Fruit fly (Drosophila melanogaster) whole organism, embryonic: ENCODE results near the gene CG9114.

Experiments
- ATbp ChIP-seq: fragments of 200-800 bp; sonication (Bioruptor generic); optimal IDR thresholded peaks from 2 replicates; lab custom pipeline; 2017; ENCODE audit warnings: missing biosample characterization, mild to moderate bottlenecking, missing genetic modification characterization, missing genetic modification reagents
- Abd-B ChIP-seq: fragments of 200-800 bp; sonication (Bioruptor generic); optimal IDR thresholded peaks from 2 replicates; lab custom pipeline; 2018; ENCODE audit warnings: missing biosample characterization, mild to moderate bottlenecking, missing genetic modification characterization, moderate library complexity
- Ada2b ChIP-seq: fragments of 200-800 bp; sonication (Bioruptor generic); IDR thresholded peaks from 2 replicates; pipeline ENCODE4 v1.3.6; 2022; ENCODE audit warnings: missing biosample characterization, missing genetic modification characterization
- Bgb ChIP-seq: fragments of 200-800 bp; sonication (Bioruptor generic); IDR thresholded peaks from 2 replicates; pipeline ENCODE4 v1.3.6; 2022; ENCODE audit warnings: missing biosample characterization, missing genetic modification characterization; ENCODE audit not compliant: partially characterized antibody
- CG10147 ChIP-seq: fragments of 200-800 bp; sonication (Bioruptor generic); optimal IDR thresholded peaks from 2 replicates; lab custom pipeline; 2019; ENCODE audit warnings: missing biosample characterization, mild to moderate bottlenecking, missing genetic modification characterization, moderate library complexity
- CG10654 ChIP-seq: fragments of 200-800 bp; sonication (Bioruptor generic); optimal IDR thresholded peaks from 2 replicates; lab custom pipeline; 2016; ENCODE audit warnings: missing biosample characterization, missing genetic modification characterization
- CG10959 ChIP-seq: fragments of 200-800 bp; sonication (Bioruptor generic); IDR thresholded peaks from 2 replicates; pipeline ENCODE4 v1.3.6; 2022; ENCODE audit warnings: missing biosample characterization, missing genetic modification characterization
- CG11093 ChIP-seq: fragments of 200-800 bp; sonication (Bioruptor generic); IDR thresholded peaks from 3 replicates; pipeline ENCODE4 v1.3.6; 2022; ENCODE audit warnings: missing biosample characterization, missing genetic modification characterization
- CG11723 ChIP-seq: fragments of 200-800 bp; sonication (Bioruptor generic); optimal IDR thresholded peaks from 2 replicates; lab custom pipeline; 2017; ENCODE audit warnings: missing biosample characterization, mild to moderate bottlenecking, missing genetic modification characterization
- CG12071 ChIP-seq: fragments of 200-800 bp; sonication (Bioruptor generic); optimal IDR thresholded peaks from 3 replicates; lab custom pipeline; 2018; ENCODE audit warnings: missing biosample characterization, mild to moderate bottlenecking, missing genetic modification characterization
- CG12769 ChIP-seq: fragments of 200-800 bp; sonication (Bioruptor generic); optimal IDR thresholded peaks from 2 replicates; lab custom pipeline; 2019; ENCODE audit warnings: missing biosample characterization, mild to moderate bottlenecking, missing genetic modification characterization, moderate library complexity
- CG13424 ChIP-seq: fragments of 200-800 bp; sonication (Bioruptor generic); optimal IDR thresholded peaks from 2 replicates; lab custom pipeline; 2019; ENCODE audit warnings: missing biosample characterization, mild to moderate bottlenecking, missing genetic modification characterization, moderate library complexity
- CG15011 ChIP-seq: fragments of 200-800 bp; sonication (Bioruptor generic); optimal IDR thresholded peaks from 3 replicates; lab custom pipeline; 2018; ENCODE audit warnings: missing biosample characterization, mild to moderate bottlenecking, missing genetic modification characterization
- CG15073 ChIP-seq: fragments of 200-800 bp; sonication (Bioruptor generic); optimal IDR thresholded peaks from 2 replicates; lab custom pipeline; 2016; ENCODE audit warnings: missing biosample characterization, missing genetic modification characterization
- CG15269 ChIP-seq: fragments of 200-800 bp; sonication (Bioruptor generic); optimal IDR thresholded peaks from 2 replicates; lab custom pipeline; 2018; ENCODE audit warnings: missing biosample characterization, mild to moderate bottlenecking, missing genetic modification characterization, moderate library complexity
- CG17385 ChIP-seq: fragments of 200-800 bp; sonication (Bioruptor generic); optimal IDR thresholded peaks from 3 replicates; lab custom pipeline; 2018; ENCODE audit warnings: missing biosample characterization, mild to moderate bottlenecking, missing genetic modification characterization
- CG2875 ChIP-seq: fragments of 200-800 bp; sonication (Bioruptor generic); optimal IDR thresholded peaks from 2 replicates; lab custom pipeline; 2017; ENCODE audit warnings: missing biosample characterization, mild to moderate bottlenecking, missing genetic modification characterization, missing genetic modification reagents
- CG30431 ChIP-seq: fragments of 200-800 bp; sonication (Bioruptor generic); optimal IDR thresholded peaks from 2 replicates; lab custom pipeline; 2017; ENCODE audit warnings: missing biosample characterization, missing genetic modification characterization
- CG4282 ChIP-seq: fragments of 200-800 bp; sonication (Bioruptor generic); optimal IDR thresholded peaks from 2 replicates; lab custom pipeline; 2016; ENCODE audit warnings: missing biosample characterization, missing genetic modification characterization
- CG5953 ChIP-seq: fragments of 200-800 bp; sonication (Bioruptor generic); IDR thresholded peaks from 2 replicates; pipeline ENCODE4 v1.3.6; 2022; ENCODE audit warnings: missing biosample characterization, missing genetic modification characterization
- CG6683 ChIP-seq: fragments of 200-800 bp; sonication (Bioruptor generic); optimal IDR thresholded peaks from 2 replicates; lab custom pipeline; 2017; ENCODE audit warnings: missing biosample characterization, mild to moderate bottlenecking, missing genetic modification characterization, missing genetic modification reagents
- CG6765 ChIP-seq: fragments of 200-800 bp; sonication (Bioruptor generic); optimal IDR thresholded peaks from 3 replicates; lab custom pipeline; 2017; ENCODE audit warnings: missing biosample characterization, mild to moderate bottlenecking, missing genetic modification characterization
- CG7556 ChIP-seq: fragments of 200-800 bp; sonication (Bioruptor generic); optimal IDR thresholded peaks from 2 replicates; lab custom pipeline; 2017; ENCODE audit warnings: missing biosample characterization, mild to moderate bottlenecking, missing genetic modification characterization
- CG9817 ChIP-seq: fragments of 200-800 bp; sonication (Bioruptor generic); optimal IDR thresholded peaks from 2 replicates; lab custom pipeline; 2018; ENCODE audit warnings: missing biosample characterization, mild to moderate bottlenecking, missing genetic modification characterization, moderate library complexity
- CG9932 ChIP-seq: fragments of 200-800 bp; sonication (Bioruptor generic); IDR thresholded peaks from 2 replicates; pipeline ENCODE4 v1.3.6; 2022; ENCODE audit warnings: missing biosample characterization, missing genetic modification characterization
- HLH4C ChIP-seq: fragments of 200-800 bp; sonication (Bioruptor generic); IDR thresholded peaks from 3 replicates; pipeline ENCODE4 v1.3.6; 2022; ENCODE audit warnings: missing biosample characterization, missing genetic modification characterization; ENCODE audit not compliant: partially characterized antibody
- Jarid2 ChIP-seq: fragments of 200-800 bp; sonication (Bioruptor generic); optimal IDR thresholded peaks from 3 replicates; lab custom pipeline; 2017; ENCODE audit warnings: mild to moderate bottlenecking, missing biosample characterization, missing genetic modification reagents, missing genetic modification characterization
- Lpt ChIP-seq: fragments of >200 bp; optimal IDR thresholded peaks from 2 replicates; lab custom pipeline; 2018; ENCODE audit warnings: missing biosample characterization, missing genetic modification characterization
- Nf-YA ChIP-seq: fragments of 200-800 bp; sonication (Bioruptor generic); IDR thresholded peaks from 2 replicates; pipeline ENCODE4 v1.3.6; 2022; ENCODE audit warnings: missing biosample characterization, missing genetic modification characterization
- Nf-YC ChIP-seq: fragments of 200-800 bp; optimal IDR thresholded peaks from 3 replicates; lab custom pipeline; 2019; ENCODE audit warnings: missing biosample characterization, mild to moderate bottlenecking, missing genetic modification characterization, moderate library complexity
- Ravus ChIP-seq: fragments of 200-800 bp; sonication (Bioruptor generic); IDR thresholded peaks from 2 replicates; pipeline ENCODE4 v1.3.6; 2022; ENCODE audit warnings: missing biosample characterization, missing genetic modification characterization
- Sox100B ChIP-seq: fragments of 200-800 bp; sonication (Bioruptor generic); optimal IDR thresholded peaks from 3 replicates; lab custom pipeline; 2018; ENCODE audit warnings: missing biosample characterization, mild to moderate bottlenecking, missing genetic modification characterization
- cas ChIP-seq: fragments of 200-800 bp; sonication (Bioruptor generic); IDR thresholded peaks from 2 replicates; pipeline ENCODE4 v1.3.6; 2022; ENCODE audit warnings: missing biosample characterization, missing genetic modification characterization
- chinmo ChIP-seq: fragments of 200-800 bp; sonication (Bioruptor generic); IDR thresholded peaks from 4 replicates; pipeline ENCODE4 v1.3.6; 2022; ENCODE audit warnings: missing biosample characterization, missing genetic modification characterization; ENCODE audit not compliant: partially characterized antibody
- cwo ChIP-seq: fragments of 200-800 bp; sonication (Bioruptor generic); optimal IDR thresholded peaks from 3 replicates; lab custom pipeline; 2017; ENCODE audit warnings: missing biosample characterization, missing genetic modification characterization, mild to moderate bottlenecking, moderate library complexity, missing genetic modification reagents
- dmrt11E ChIP-seq: fragments of 200-800 bp; sonication (Bioruptor generic); optimal IDR thresholded peaks from 3 replicates; lab custom pipeline; 2018; ENCODE audit warnings: missing biosample characterization, mild to moderate bottlenecking, missing genetic modification characterization, moderate library complexity
- fd64A ChIP-seq: fragments of 200-800 bp; sonication (Bioruptor generic); optimal IDR thresholded peaks from 3 replicates; lab custom pipeline; 2018; ENCODE audit warnings: missing biosample characterization, mild to moderate bottlenecking, missing genetic modification characterization
- gfzf ChIP-seq: fragments of 200-800 bp; sonication (Bioruptor generic); optimal IDR thresholded peaks from 2 replicates; lab custom pipeline; 2016; ENCODE audit warnings: missing biosample characterization, mild to moderate bottlenecking, missing genetic modification characterization, moderate library complexity
- kni ChIP-seq: fragments of 200-800 bp; sonication (Bioruptor generic); optimal IDR thresholded peaks from 3 replicates; lab custom pipeline; 2017; ENCODE audit warnings: mild to moderate bottlenecking, missing biosample characterization, missing genetic modification reagents, missing genetic modification characterization
- oc ChIP-seq: fragments of 200-800 bp; sonication (Bioruptor generic); optimal IDR thresholded peaks from 2 replicates; lab custom pipeline; 2018; ENCODE audit warnings: missing biosample characterization, mild to moderate bottlenecking, missing genetic modification characterization, moderate library complexity
- peb ChIP-seq: fragments of 200-800 bp; sonication (Bioruptor generic); IDR thresholded peaks from 2 replicates; pipeline ENCODE4 v1.3.6; 2022; ENCODE audit warnings: missing biosample characterization, missing genetic modification characterization
- prd ChIP-seq, 3 experiments: fragments of >200 bp in 2 of 3; fragments of 200-800 bp in 1 of 3; sonication (Bioruptor generic) in 1 of 3; optimal IDR thresholded peaks in 2 of 3; IDR thresholded peaks in 1 of 3; 2 replicates in 2 of 3; 3 replicates in 1 of 3; pipeline versions ENCODE4 v1.3.6 to Lab custom; 2017 to 2022; ENCODE audit warnings: missing biosample characterization in 1 of 3, missing genetic modification characterization in 1 of 3
- psq ChIP-seq: fragments of 200-800 bp; sonication (Bioruptor generic); optimal IDR thresholded peaks from 2 replicates; lab custom pipeline; 2017; ENCODE audit warnings: missing biosample characterization, missing genetic modification characterization
- pum ChIP-seq: fragments of 200-800 bp; sonication (Bioruptor generic); optimal IDR thresholded peaks from 2 replicates; lab custom pipeline; 2016; ENCODE audit warnings: missing biosample characterization, missing genetic modification characterization
- seq ChIP-seq: fragments of 200-800 bp; sonication (Bioruptor generic); IDR thresholded peaks from 2 replicates; pipeline ENCODE4 v1.3.6; 2022; ENCODE audit warnings: missing biosample characterization, missing genetic modification characterization
- sisA ChIP-seq: fragments of 200-800 bp; sonication (Bioruptor generic); IDR thresholded peaks from 2 replicates; pipeline ENCODE4 v1.3.6; 2022; ENCODE audit warnings: missing biosample characterization, missing genetic modification characterization
- sug ChIP-seq: fragments of 200-800 bp; optimal IDR thresholded peaks from 2 replicates; lab custom pipeline; 2019; ENCODE audit warnings: missing biosample characterization, mild to moderate bottlenecking, missing genetic modification characterization, moderate library complexity
- z ChIP-seq: fragments of 200-800 bp; sonication (Bioruptor generic); IDR thresholded peaks from 3 replicates; pipeline ENCODE4 v1.3.6; 2022; ENCODE audit warnings: missing biosample characterization, missing genetic modification characterization
- zf30C ChIP-seq: fragments of 200-800 bp; sonication (Bioruptor generic); optimal IDR thresholded peaks from 3 replicates; lab custom pipeline; 2018; ENCODE audit warnings: missing biosample characterization, mild to moderate bottlenecking, missing genetic modification characterization

Gene CG9114

dm6 chrX:15312074-15312881 lies 20.7 kb downstream of the CG9114 start (continued):
- TF ChIP-seq CG30431 (GFP tag; lab: Kevin White, UChicago) (no peak), CG9817 (tag; lab: Kevin White, UChicago) (peak; percentile 12), CG13424 (tag; lab: Kevin White, UChicago) (peak; percentile 31), gfzf (GFP tag; lab: Kevin White, UChicago) (no peak), ATbp (peak; percentile 14), CG10654 (GFP tag; lab: Kevin White, UChicago) (peak; percentile 7), Abd-B (GFP tag; lab: Kevin White, UChicago) (peak; percentile 18), sug (tag; lab: Kevin White, UChicago) (no peak), Jarid2 (GFP tag; lab: Kevin White, UChicago) (no peak), CG12769 (tag; lab: Kevin White, UChicago) (no peak), CG9932 (GFP tag; lab: Robert Waterston, UW) (no peak), CG7556 (peak; percentile 58), CG17385 (GFP tag; lab: Kevin White, UChicago) (peak; percentile 4), dmrt11E (tag; lab: Kevin White, UChicago) (no peak), sisA (no peak), Sox100B (peak; percentile 61), CG6765 (GFP tag; lab: Kevin White, UChicago) (no peak), CG6683 (GFP tag; lab: Kevin White, UChicago) (no peak), CG4282 (no peak), Nf-YA (GFP tag; lab: Robert Waterston, UW) (no peak), peb (GFP tag; lab: Robert Waterston, UW) (no peak), cas (no peak), psq (GFP tag; lab: Kevin White, UChicago) (no peak), z (GFP tag; lab: Robert Waterston, UW) (no peak), CG15269 (tag; lab: Kevin White, UChicago) (peak; percentile 30), Bgb (GFP tag; lab: Robert Waterston, UW) (no peak), CG15011 (GFP tag; lab: Kevin White, UChicago) (no peak), CG2875 (GFP tag; lab: Kevin White, UChicago) (no peak), cwo (GFP tag; lab: Kevin White, UChicago) (no peak), kni (GFP tag; lab: Kevin White, UChicago) (no peak), CG10147 (GFP tag; lab: Kevin White, UChicago) (peak; percentile 10), CG5953 (GFP tag; lab: Robert Waterston, UW) (no peak), chinmo (GFP tag; lab: Robert Waterston, UW) (no peak), CG10959 (no peak), Lpt (GFP tag; lab: Kevin White, UChicago) (no peak), CG15073 (GFP tag; lab: Kevin White, UChicago) (no peak), Ada2b (GFP tag; lab: Robert Waterston, UW) (no peak), Ravus (GFP tag; lab: Robert Waterston, UW) (no peak), oc (tag; lab: Kevin White, UChicago) (no peak), Nf-YC (tag; lab: Kevin White, UChicago) (no peak), pum (GFP tag; lab: Kevin White, UChicago) (no peak), zf30C (GFP tag; lab: Kevin White, UChicago) (no peak), CG11723 (GFP tag; lab: Kevin White, UChicago) (no peak), HLH4C (GFP tag; lab: Robert Waterston, UW) (no peak), prd (optimal IDR thresholded peaks at IDR 0.05; lab: Kevin White, UChicago) (no peak), prd (GFP tag; IDR thresholded peaks at IDR 0.05; lab: Robert Waterston, UW) (peak; percentile 20; the same call in 1 of the 3 replicates), fd64A (GFP tag; lab: Kevin White, UChicago) (no peak), CG12071 (no peak), CG11093 (GFP tag; lab: Robert Waterston, UW) (no peak), seq (GFP tag; lab: Robert Waterston, UW) (no peak)
